Worm (Caenorhabditis elegans) whole organism, L1 larva: ENCODE results near the gene pgp-8.

Experiments
- C04F5.9 ChIP-seq: sonication (generic microtip); optimal IDR thresholded peaks from 2 replicates; lab custom pipeline; 2016; ENCODE audit warnings: missing genetic modification characterization, missing compliant biosample characterization
- C34B4.2 ChIP-seq: sonication (generic microtip); optimal IDR thresholded peaks from 2 replicates; lab custom pipeline; 2017; ENCODE audit warnings: mild to moderate bottlenecking, missing genetic modification characterization, missing compliant biosample characterization
- aha-1 ChIP-seq: fragments of 150-350 bp; optimal IDR thresholded peaks from 2 replicates; lab custom pipeline; 2014; ENCODE audit warnings: missing biosample characterization, missing genetic modification characterization
- alr-1 ChIP-seq: fragments of 200-800 bp; sonication (Bioruptor generic); optimal IDR thresholded peaks from 2 replicates; lab custom pipeline; 2018; ENCODE audit warnings: borderline replicate concordance, mild to moderate bottlenecking, missing genetic modification characterization, missing compliant biosample characterization
- aly-2 ChIP-seq: fragments of 150-350 bp; optimal IDR thresholded peaks from 2 replicates; lab custom pipeline; 2014; ENCODE audit warnings: missing biosample characterization, missing genetic modification characterization
- ama-1 ChIP-seq: fragments of 150-350 bp; optimal IDR thresholded peaks from 2 replicates; lab custom pipeline; 2014
- blmp-1 ChIP-seq: fragments of 150-350 bp; optimal IDR thresholded peaks from 2 replicates; lab custom pipeline; 2014; ENCODE audit warnings: missing biosample characterization, missing genetic modification characterization
- ceh-82 ChIP-seq, 3 experiments: fragments of 150-350 bp in 1 of 3; sonication (generic microtip) in 2 of 3; optimal IDR thresholded peaks; 2 replicates each; lab custom pipeline; 2014 to 2017; ENCODE audit warnings: missing biosample characterization in 3 of 3, missing genetic modification characterization in 3 of 3
- ceh-90 ChIP-seq: sonication (generic microtip); optimal IDR thresholded peaks from 2 replicates; lab custom pipeline; 2016; ENCODE audit warnings: missing genetic modification characterization, missing compliant biosample characterization
- ces-1 ChIP-seq: fragments of 150-350 bp; optimal IDR thresholded peaks from 2 replicates; lab custom pipeline; 2014; ENCODE audit warnings: missing biosample characterization, missing genetic modification reagents, missing genetic modification characterization
- dpl-1 ChIP-seq, 3 experiments: fragments of 150-350 bp in 2 of 3; sonication (generic microtip) in 1 of 3; optimal IDR thresholded peaks; 2 replicates each; lab custom pipeline; 2014 to 2017; ENCODE audit warnings: missing biosample characterization in 3 of 3, missing genetic modification characterization in 3 of 3, missing genetic modification reagents in 3 of 3
- dsc-1 ChIP-seq: sonication (generic microtip); optimal IDR thresholded peaks from 2 replicates; lab custom pipeline; 2016; ENCODE audit warnings: mild to moderate bottlenecking, missing genetic modification characterization, missing compliant biosample characterization
- efl-1 ChIP-seq, 4 experiments: fragments of 150-350 bp; optimal IDR thresholded peaks in 3 of 4; peaks in 1 of 4; 1 replicate in 1 of 4; 2 replicates in 3 of 4; lab custom pipeline; 2014; ENCODE audit warnings: missing biosample characterization in 2 of 4, missing genetic modification characterization in 2 of 4, missing genetic modification reagents in 2 of 4
- efl-3 ChIP-seq: fragments of 200-800 bp; sonication (Bioruptor generic); optimal IDR thresholded peaks from 2 replicates; lab custom pipeline; 2018; ENCODE audit warnings: mild to moderate bottlenecking, missing genetic modification characterization, missing compliant biosample characterization
- elt-2 ChIP-seq: sonication (generic microtip); optimal IDR thresholded peaks from 2 replicates; lab custom pipeline; 2016; ENCODE audit warnings: missing genetic modification characterization, mild to moderate bottlenecking, inconsistent platforms, missing compliant biosample characterization, missing genetic modification reagents
- fkh-4 ChIP-seq: sonication (generic microtip); optimal IDR thresholded peaks from 2 replicates; lab custom pipeline; 2016; ENCODE audit warnings: missing compliant biosample characterization, missing genetic modification characterization, borderline replicate concordance
- fkh-8 ChIP-seq: sonication (generic microtip); optimal IDR thresholded peaks from 2 replicates; lab custom pipeline; 2016; ENCODE audit warnings: mild to moderate bottlenecking, missing genetic modification characterization, missing compliant biosample characterization
- fos-1 ChIP-seq: fragments of 150-350 bp; optimal IDR thresholded peaks from 2 replicates; lab custom pipeline; 2014; ENCODE audit warnings: missing biosample characterization, missing genetic modification characterization
- grh-1 ChIP-seq: fragments of 200-800 bp; sonication (Bioruptor generic); IDR thresholded peaks from 2 replicates; pipeline ENCODE4 v1.3.6; 2022; ENCODE audit warnings: missing genetic modification reagents, missing genetic modification characterization, missing compliant biosample characterization
- hlh-17 ChIP-seq: fragments of 200-800 bp; sonication (Bioruptor generic); optimal IDR thresholded peaks from 2 replicates; lab custom pipeline; 2018; ENCODE audit warnings: missing genetic modification characterization, mild to moderate bottlenecking, missing compliant biosample characterization, moderate library complexity, borderline replicate concordance
- hpl-2 ChIP-seq: fragments of 150-350 bp; optimal IDR thresholded peaks from 2 replicates; lab custom pipeline; 2014; ENCODE audit warnings: missing biosample characterization, missing genetic modification reagents, missing genetic modification characterization
- irx-1 ChIP-seq: sonication (generic microtip); optimal IDR thresholded peaks from 2 replicates; lab custom pipeline; 2016; ENCODE audit warnings: missing genetic modification characterization, missing compliant biosample characterization
- isw-1 ChIP-seq: fragments of 200-800 bp; sonication (Bioruptor generic); IDR thresholded peaks from 2 replicates; pipeline ENCODE4 v1.3.6; 2022; ENCODE audit warnings: missing genetic modification characterization, missing compliant biosample characterization
- jun-1 ChIP-seq: fragments of 150-350 bp; optimal IDR thresholded peaks from 2 replicates; lab custom pipeline; 2014; ENCODE audit warnings: missing biosample characterization, missing genetic modification reagents, missing genetic modification characterization
- lin-13 ChIP-seq: fragments of 150-350 bp; optimal IDR thresholded peaks from 2 replicates; lab custom pipeline; 2014; ENCODE audit warnings: missing biosample characterization, missing genetic modification reagents, missing genetic modification characterization
- lin-14 ChIP-seq: fragments of 200-800 bp; sonication (Bioruptor generic); optimal IDR thresholded peaks from 2 replicates; lab custom pipeline; 2018; ENCODE audit warnings: mild to moderate bottlenecking, missing genetic modification characterization, moderate library complexity, missing compliant biosample characterization
- lin-15B ChIP-seq: fragments of 150-350 bp; sonication (generic microtip); optimal IDR thresholded peaks from 3 replicates; lab custom pipeline; 2014; ENCODE audit warnings: missing biosample characterization, missing genetic modification characterization
- lin-39 ChIP-seq: fragments of 150-350 bp; optimal IDR thresholded peaks from 2 replicates; lab custom pipeline; 2014; ENCODE audit warnings: missing biosample characterization, missing genetic modification reagents, missing genetic modification characterization
- mab-9 ChIP-seq: fragments of 200-800 bp; sonication (Bioruptor generic); IDR thresholded peaks from 2 replicates; pipeline ENCODE4 v1.3.6; 2022; ENCODE audit warnings: missing genetic modification reagents, missing genetic modification characterization, missing compliant biosample characterization
- mep-1 ChIP-seq: fragments of 150-350 bp; optimal IDR thresholded peaks from 2 replicates; lab custom pipeline; 2014; ENCODE audit warnings: missing biosample characterization, missing genetic modification characterization
- nhr-12 ChIP-seq: sonication (generic microtip); optimal IDR thresholded peaks from 2 replicates; lab custom pipeline; 2017; ENCODE audit warnings: missing biosample characterization, missing genetic modification characterization
- nhr-19 ChIP-seq: fragments of 200-800 bp; sonication (Bioruptor generic); conservative IDR thresholded peaks from 2 replicates; pipeline ENCODE4 v1.3.6; 2022; ENCODE audit warnings: missing genetic modification characterization, missing compliant biosample characterization
- nhr-28 ChIP-seq: fragments of 150-350 bp; optimal IDR thresholded peaks from 2 replicates; lab custom pipeline; 2014; ENCODE audit warnings: missing biosample characterization, missing genetic modification characterization
- nhr-76 ChIP-seq: sonication (generic microtip); optimal IDR thresholded peaks from 2 replicates; lab custom pipeline; 2017; ENCODE audit warnings: missing biosample characterization, missing genetic modification characterization
- pax-3 ChIP-seq: fragments of 200-800 bp; sonication (Bioruptor generic); optimal IDR thresholded peaks from 2 replicates; lab custom pipeline; 2018; ENCODE audit warnings: mild to moderate bottlenecking, missing genetic modification characterization, moderate library complexity, missing compliant biosample characterization
- pqm-1 ChIP-seq: sonication (generic microtip); optimal IDR thresholded peaks from 3 replicates; lab custom pipeline; 2017; ENCODE audit warnings: missing biosample characterization, missing genetic modification characterization
- rnt-1 ChIP-seq: sonication (generic microtip); optimal IDR thresholded peaks from 2 replicates; lab custom pipeline; 2016; ENCODE audit warnings: mild to moderate bottlenecking, missing genetic modification characterization, moderate library complexity, missing compliant biosample characterization
- skn-1 ChIP-seq: fragments of 150-350 bp; optimal IDR thresholded peaks from 2 replicates; lab custom pipeline; 2014; ENCODE audit warnings: missing biosample characterization, missing genetic modification characterization
- snpc-4 ChIP-seq: fragments of 150-350 bp; optimal IDR thresholded peaks from 2 replicates; lab custom pipeline; 2014; ENCODE audit warnings: missing biosample characterization, missing genetic modification characterization
- snu-23 ChIP-seq: sonication (generic microtip); optimal IDR thresholded peaks from 2 replicates; lab custom pipeline; 2016; ENCODE audit warnings: missing genetic modification characterization, missing compliant biosample characterization
- sptf-1 ChIP-seq: fragments of 150-350 bp; optimal IDR thresholded peaks from 2 replicates; lab custom pipeline; 2014; ENCODE audit warnings: missing biosample characterization, missing genetic modification characterization
- tbx-2 ChIP-seq: sonication (generic microtip); optimal IDR thresholded peaks from 2 replicates; lab custom pipeline; 2016; ENCODE audit warnings: missing genetic modification characterization, missing compliant biosample characterization
- tlp-1 ChIP-seq: fragments of 150-350 bp; optimal IDR thresholded peaks from 2 replicates; lab custom pipeline; 2014; ENCODE audit warnings: missing biosample characterization, missing genetic modification characterization
- unc-130 ChIP-seq: fragments of 150-350 bp; optimal IDR thresholded peaks from 2 replicates; lab custom pipeline; 2017; ENCODE audit warnings: missing biosample characterization, missing genetic modification characterization, inconsistent platforms
- unc-30 ChIP-seq: sonication (generic microtip); optimal IDR thresholded peaks from 2 replicates; lab custom pipeline; 2017; ENCODE audit warnings: missing biosample characterization, missing genetic modification characterization
- unc-62 ChIP-seq: fragments of 150-350 bp; optimal IDR thresholded peaks from 2 replicates; lab custom pipeline; 2014; ENCODE audit warnings: missing biosample characterization, missing genetic modification reagents, missing genetic modification characterization
- unc-98 ChIP-seq: fragments of 200-800 bp; sonication (Bioruptor generic); IDR thresholded peaks from 2 replicates; pipeline ENCODE4 v1.3.6; 2022; ENCODE audit warnings: missing genetic modification characterization, missing compliant biosample characterization
- zag-1 ChIP-seq: fragments of 150-350 bp; optimal IDR thresholded peaks from 2 replicates; lab custom pipeline; 2014; ENCODE audit warnings: missing biosample characterization, missing genetic modification characterization
- ztf-11 ChIP-seq, 2 experiments: sonication (generic microtip); optimal IDR thresholded peaks; 2 replicates each; lab custom pipeline; 2016 to 2017; ENCODE audit warnings: missing genetic modification characterization in 2 of 2, missing biosample characterization in 1 of 2, missing compliant biosample characterization in 1 of 2
- ztf-4 ChIP-seq: fragments of 150-350 bp; optimal IDR thresholded peaks from 2 replicates; lab custom pipeline; 2014; ENCODE audit warnings: missing biosample characterization, missing genetic modification characterization

pgp-8 gene

DNA sequence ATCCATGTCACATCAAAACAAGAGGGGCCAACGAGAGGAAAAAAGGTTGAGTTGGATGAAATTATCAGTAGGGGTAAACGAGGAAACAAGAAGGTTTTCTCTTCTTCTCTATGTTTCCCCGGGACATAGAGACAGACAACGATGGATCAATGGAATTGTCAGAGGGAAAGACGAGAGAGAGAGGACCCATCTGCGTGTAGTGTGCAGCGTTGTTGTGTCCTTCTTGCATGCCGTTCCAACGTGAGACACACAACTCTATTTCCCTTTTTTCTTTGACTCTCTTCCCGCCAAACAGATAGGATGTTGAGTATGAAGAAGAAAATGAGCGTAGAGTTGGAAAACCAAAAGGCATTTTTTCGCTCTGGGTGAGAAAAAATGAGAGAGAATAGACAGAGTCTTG is 36.7 kb upstream of the pgp-8 start (continued):
- no peak for TF ChIP-seq lin-15B (tag; lab: Kevin White, UChicago)
- TF ChIP-seq unc-62 (GFP tag; lab: Kevin White, UChicago): no peak
- peak in 2 of 3 experiments; percentile 5 to 19 for TF ChIP-seq dpl-1 (GFP tag; optimal IDR thresholded peaks at IDR 0.05; lab: Kevin White, UChicago)
- no peak for TF ChIP-seq isw-1 (GFP tag; lab: Robert Waterston, UW)
- TF ChIP-seq aha-1 (tag; lab: Kevin White, UChicago): no peak
- TF ChIP-seq unc-130 (tag; lab: Kevin White, UChicago): peak; percentile 26
- TF ChIP-seq fos-1 (tag; lab: Kevin White, UChicago): peak; percentile 32
- no peak for TF ChIP-seq ztf-4 (tag; lab: Kevin White, UChicago)
- no peak for TF ChIP-seq elt-2 (tag; lab: Kevin White, UChicago)
- TF ChIP-seq pax-3 (tag; lab: Kevin White, UChicago): no peak
- TF ChIP-seq C04F5.9 (tag; lab: Kevin White, UChicago): no peak
- no peak for TF ChIP-seq mab-9 (GFP tag; lab: Robert Waterston, UW)
- no peak for TF ChIP-seq nhr-12 (tag; lab: Kevin White, UChicago)
- no peak for TF ChIP-seq zag-1 (tag; lab: Kevin White, UChicago)
- peak; percentile 37 for TF ChIP-seq irx-1
- no peak for TF ChIP-seq nhr-76 (tag; lab: Kevin White, UChicago)
- no peak for TF ChIP-seq hlh-17
- no peak for TF ChIP-seq alr-1 (tag; lab: Kevin White, UChicago)
- TF ChIP-seq ama-1: no peak
- peak; percentile 41 for TF ChIP-seq skn-1
- peak in 2 of 3 experiments; percentile 59 to 77 for TF ChIP-seq ceh-82 (tag; optimal IDR thresholded peaks at IDR 0.05; lab: Kevin White, UChicago)
- peak; percentile 62 for TF ChIP-seq nhr-19 (GFP tag; lab: Robert Waterston, UW)
- TF ChIP-seq blmp-1 (tag; lab: Kevin White, UChicago): no peak
- no peak for TF ChIP-seq lin-39 (tag; lab: Kevin White, UChicago)
- TF ChIP-seq ceh-90 (tag; lab: Kevin White, UChicago): no peak
- TF ChIP-seq efl-3: no peak
- TF ChIP-seq rnt-1 (tag; lab: Kevin White, UChicago): peak; percentile 66
- peak; percentile 59 for TF ChIP-seq tbx-2
- no peak for TF ChIP-seq tlp-1
- TF ChIP-seq lin-14 (GFP tag; lab: Kevin White, UChicago): peak; percentile 99
- TF ChIP-seq ztf-11 (tag; optimal IDR thresholded peaks at IDR 0.05; lab: Kevin White, UChicago): no peak

DNA sequence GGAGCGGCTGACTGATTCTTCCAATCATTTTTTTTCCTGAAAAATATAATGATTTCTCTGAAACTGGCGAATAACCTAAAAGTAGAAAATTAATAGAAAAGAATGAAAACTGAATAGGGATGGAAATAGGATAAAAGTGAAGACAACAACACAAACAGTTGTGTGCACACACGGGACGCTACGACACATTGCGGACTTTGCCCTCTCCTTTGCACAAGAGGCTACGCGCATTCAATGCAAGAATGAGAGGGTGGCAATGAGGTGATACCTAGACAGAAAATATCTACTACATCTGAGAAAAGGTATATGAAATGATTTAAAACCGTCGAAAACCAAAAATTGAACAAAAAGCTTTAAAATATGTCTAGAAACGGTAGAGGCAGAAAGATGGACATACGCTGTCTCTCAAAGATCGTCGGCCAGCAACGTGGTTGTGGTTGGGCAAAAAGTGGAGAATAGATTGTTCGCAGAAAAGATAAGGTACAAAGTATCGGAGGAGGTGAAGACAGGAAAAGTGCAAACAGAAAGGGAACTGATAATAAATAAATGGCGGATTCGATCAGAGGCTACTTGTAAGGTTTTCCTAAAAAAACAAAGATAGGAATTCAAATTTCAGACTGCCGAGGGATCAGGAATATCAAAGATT is 36.0 kb upstream of the pgp-8 start, which contains the start of gene suca-1:
suca-1 (minus strand) TSS at position 36 of the 646 bp plus-strand sequence.
- no peak for TF ChIP-seq grh-1 (GFP tag; lab: Robert Waterston, UW)
- peak; percentile 7 for TF ChIP-seq lin-13 (GFP tag; lab: Kevin White, UChicago)
- TF ChIP-seq nhr-12 (tag; lab: Kevin White, UChicago): no peak
- TF ChIP-seq nhr-28 (tag; lab: Kevin White, UChicago): no peak
- TF ChIP-seq fos-1 (tag; lab: Kevin White, UChicago): no peak
- no peak for TF ChIP-seq C34B4.2 (tag; lab: Kevin White, UChicago)
- peak; percentile 3 for TF ChIP-seq dsc-1 (tag; lab: Kevin White, UChicago)
- TF ChIP-seq lin-14 (GFP tag; lab: Kevin White, UChicago): peak; percentile 72
- no peak for TF ChIP-seq ces-1 (GFP tag; lab: Kevin White, UChicago)
- TF ChIP-seq efl-3: no peak
- TF ChIP-seq unc-98: no peak
- peak; percentile 35 for TF ChIP-seq nhr-19 (GFP tag; lab: Robert Waterston, UW)
- TF ChIP-seq hpl-2: no peak
- TF ChIP-seq unc-30 (tag; lab: Kevin White, UChicago): no peak
- TF ChIP-seq fkh-4 (tag; lab: Kevin White, UChicago): no peak
- TF ChIP-seq jun-1 (tag; lab: Kevin White, UChicago): peak; percentile 7
- peak; percentile 72 for TF ChIP-seq mep-1 (tag; lab: Kevin White, UChicago)
- no peak for TF ChIP-seq aly-2 (tag; lab: Kevin White, UChicago)
- no peak for TF ChIP-seq irx-1
- TF ChIP-seq pqm-1: no peak
- TF ChIP-seq unc-62 (GFP tag; lab: Kevin White, UChicago): no peak
- TF ChIP-seq blmp-1 (tag; lab: Kevin White, UChicago): peak; percentile 83
- no peak for TF ChIP-seq sptf-1
- TF ChIP-seq lin-39 (tag; lab: Kevin White, UChicago): no peak
- peak; percentile 61 for TF ChIP-seq snu-23 (GFP tag; lab: Kevin White, UChicago)
- peak; percentile 23 to 37 for TF ChIP-seq efl-1 (optimal IDR thresholded peaks at IDR 0.05; lab: Kevin White, UChicago)
- peak; percentile 5 to 11 for TF ChIP-seq efl-1 (GFP tag; optimal IDR thresholded peaks at IDR 0.05 in 1 of 2; lab: Kevin White, UChicago)
- TF ChIP-seq snpc-4 (tag; lab: Kevin White, UChicago): no peak
- TF ChIP-seq ama-1: no peak
- peak; percentile 59 for TF ChIP-seq fkh-8 (tag; lab: Kevin White, UChicago)
- no peak for TF ChIP-seq ceh-90 (tag; lab: Kevin White, UChicago)
